Fruit fly (Drosophila melanogaster) Kc167 (cell line): ENCODE results near the gene CG32452.
"Not testable (repeated sequence)": the region's sequence is repeated elsewhere in the genome, so short reads cannot be mapped to it uniquely, and the experiment has no call there.

ENCODE experiments used
- Myc ChIP-seq: fragments of >200 bp; optimal IDR thresholded peaks from 2 replicates; lab custom pipeline; 2017; ENCODE audit warnings: missing external identifiers
- Sin3A ChIP-seq: fragments of >200 bp; optimal IDR thresholded peaks from 2 replicates; lab custom pipeline; 2018; ENCODE audit warnings: missing external identifiers
- h ChIP-seq: fragments of >200 bp; optimal IDR thresholded peaks from 3 replicates; lab custom pipeline; 2018; ENCODE audit warnings: missing external identifiers
- insv ChIP-seq: fragments of >200 bp; optimal IDR thresholded peaks from 3 replicates; lab custom pipeline; 2018; ENCODE audit warnings: missing external identifiers
- psq ChIP-seq: fragments of >200 bp; optimal IDR thresholded peaks from 2 replicates; lab custom pipeline; 2017; ENCODE audit warnings: missing external identifiers
- ttk ChIP-seq: sonication (Bioruptor generic); optimal IDR thresholded peaks from 2 replicates; lab custom pipeline; 2017; ENCODE audit warnings: missing external identifiers

The CG32452 gene

DNA sequence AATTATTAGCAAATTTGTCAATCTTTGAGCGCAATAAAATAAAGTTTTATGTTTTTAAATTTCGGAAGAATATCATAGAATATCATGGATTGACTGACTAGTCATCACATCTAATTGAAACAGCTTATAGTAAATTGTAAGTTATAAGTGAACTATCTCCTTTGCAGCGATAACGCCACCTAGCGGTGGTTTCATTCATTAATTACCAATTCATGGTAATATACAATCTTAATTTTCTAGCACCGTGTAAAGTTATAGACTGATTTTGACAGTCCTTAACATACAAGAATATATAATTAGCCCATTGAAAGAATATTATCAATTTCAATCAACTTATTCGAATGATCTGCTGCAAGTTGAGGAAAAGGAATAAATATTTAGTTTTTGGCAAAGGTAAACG is 3.9 kb upstream of the CG32452 start:
- TF ChIP-seq ttk (lab: Kevin White, UChicago) (no peak), insv (lab: Kevin White, UChicago) (no peak), h (lab: Kevin White, UChicago) (no peak), Myc (lab: Kevin White, UChicago) (no peak), psq (lab: Kevin White, UChicago) (no peak), Sin3A (lab: Kevin White, UChicago) (no peak)

DNA sequence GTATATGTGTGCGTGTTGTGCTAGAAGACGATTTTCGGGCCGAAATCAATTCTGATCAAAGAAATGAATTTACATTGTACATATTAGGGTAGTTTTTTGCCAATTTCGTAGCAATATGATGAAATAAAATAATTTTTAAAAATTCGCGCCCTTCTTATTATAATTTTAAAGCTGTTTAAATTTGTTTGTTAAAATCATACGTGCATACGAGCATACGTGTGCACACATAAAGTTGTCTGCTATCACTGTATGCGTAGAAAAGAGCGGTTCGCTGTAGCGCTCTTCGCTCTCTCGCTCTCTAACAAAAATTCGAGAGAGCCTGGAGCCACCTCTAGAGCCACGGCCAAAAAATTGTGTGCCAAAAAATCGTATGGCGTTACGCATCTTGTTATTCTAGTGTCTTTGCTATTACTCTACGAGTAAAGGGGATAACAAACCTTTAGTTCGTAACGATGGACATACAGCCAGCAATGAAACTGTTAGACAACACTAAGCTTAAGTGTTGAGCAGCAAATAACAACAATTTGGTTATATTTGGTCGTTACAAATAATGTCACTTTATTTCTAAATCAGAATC is 3.3 kb downstream of the CG32452 start, which contains the start of gene mael:
Gene mael, plus strand, starts transcription at position 510 of the 577 bp plus-strand sequence.
- not testable (repeated sequence) for TF ChIP-seq h, psq, Myc (lab: Kevin White, UChicago)

DNA sequence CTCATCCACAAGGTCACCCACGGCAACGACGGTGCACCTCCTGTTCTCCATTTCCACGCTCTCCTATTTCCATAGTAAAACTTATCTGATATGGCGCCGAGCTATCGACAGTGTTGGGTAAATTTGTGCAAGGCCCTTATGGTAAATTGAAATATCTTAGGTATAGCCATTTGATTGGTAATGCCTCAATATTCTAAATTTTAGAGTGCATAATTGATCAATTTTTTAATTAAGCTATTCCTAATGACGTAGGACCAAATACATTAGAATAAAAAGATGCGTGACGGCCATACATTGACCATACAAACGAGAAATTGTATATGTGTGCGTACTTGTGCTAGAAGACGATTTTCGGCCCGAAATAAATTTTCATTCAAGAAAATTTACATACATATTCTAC is 4.5 kb downstream of the CG32452 start, which contains the start of gene CG14451:
Gene CG14451, minus strand, starts transcription at position 101 of the 400 bp plus-strand sequence.
- TF ChIP-seq ttk (lab: Kevin White, UChicago) (no peak), h (lab: Kevin White, UChicago) (no peak), Sin3A (lab: Kevin White, UChicago) (no peak)

DNA sequence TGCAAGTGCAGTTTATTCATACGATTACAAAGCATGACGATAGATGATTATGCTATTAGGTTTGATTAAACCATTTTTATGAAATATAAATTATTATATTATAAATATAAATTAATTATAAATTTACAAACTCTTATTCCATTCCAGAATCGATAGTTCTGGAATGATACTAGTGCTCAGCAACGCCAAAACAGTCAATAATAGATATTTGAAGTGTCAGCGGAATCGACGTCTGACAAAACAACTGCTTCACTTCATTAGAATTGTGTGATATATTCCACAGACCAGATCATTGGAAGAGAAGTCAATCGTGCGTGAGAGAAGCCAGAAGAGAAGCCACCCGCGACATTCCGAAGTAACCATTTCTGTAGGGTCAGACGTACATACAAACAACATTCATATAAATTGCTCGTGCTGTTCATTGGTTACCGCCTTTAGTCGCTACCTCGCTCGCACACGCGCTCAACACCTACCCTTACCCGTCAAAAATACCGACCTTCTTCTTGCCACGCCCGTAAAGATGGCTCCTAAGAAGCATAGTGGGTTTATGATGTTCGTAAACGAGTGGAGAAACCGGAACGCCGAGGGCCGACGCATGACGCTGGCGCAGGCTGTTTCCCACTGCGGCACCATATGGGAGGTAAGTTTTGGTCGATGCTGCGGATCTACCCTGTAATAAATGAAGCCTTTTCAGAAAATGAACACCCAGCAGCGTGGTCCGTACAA is 6.7 kb downstream of the CG32452 start:
- TF ChIP-seq insv (lab: Kevin White, UChicago) (no peak), Myc (lab: Kevin White, UChicago) (no peak), h (lab: Kevin White, UChicago) (no peak), psq (lab: Kevin White, UChicago) (no peak), ttk (lab: Kevin White, UChicago) (no peak), Sin3A (lab: Kevin White, UChicago) (no peak)

DNA sequence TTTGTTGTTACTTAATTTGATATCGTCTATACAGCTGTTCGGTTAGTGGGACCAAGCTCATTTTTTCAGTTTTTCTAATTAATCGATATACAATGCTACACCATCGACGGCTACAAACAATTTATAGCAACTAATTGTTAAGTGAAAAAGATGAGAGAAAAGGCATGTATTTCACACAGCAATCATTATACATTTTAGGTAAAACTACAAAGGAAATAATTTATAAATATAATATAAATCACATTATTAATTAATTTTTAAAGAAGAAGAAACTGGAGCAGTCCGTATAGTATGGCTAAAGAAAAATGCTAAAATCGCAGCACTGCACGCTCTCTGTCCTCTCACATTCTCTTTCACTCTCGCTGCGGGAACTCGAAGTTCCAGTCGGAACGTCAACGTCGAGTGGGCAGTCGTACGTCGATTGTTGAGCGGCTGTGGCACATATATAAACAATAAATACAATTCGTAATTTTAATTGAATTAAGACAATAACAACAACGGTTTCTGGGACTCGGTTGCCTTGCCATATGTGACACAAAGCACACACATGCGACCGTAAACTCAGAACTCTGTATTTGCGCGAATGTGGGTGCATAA is 10.3 kb downstream of the CG32452 start, which contains the start of the genes CG14450 and CG11367:
Gene CG14450, minus strand, starts transcription at position 51 of the 597 bp plus-strand sequence.
Gene CG11367, plus strand, starts transcription at position 373 of the 597 bp plus-strand sequence.
- no peak for TF ChIP-seq insv (lab: Kevin White, UChicago)
- no peak for TF ChIP-seq Sin3A (lab: Kevin White, UChicago)

DNA sequence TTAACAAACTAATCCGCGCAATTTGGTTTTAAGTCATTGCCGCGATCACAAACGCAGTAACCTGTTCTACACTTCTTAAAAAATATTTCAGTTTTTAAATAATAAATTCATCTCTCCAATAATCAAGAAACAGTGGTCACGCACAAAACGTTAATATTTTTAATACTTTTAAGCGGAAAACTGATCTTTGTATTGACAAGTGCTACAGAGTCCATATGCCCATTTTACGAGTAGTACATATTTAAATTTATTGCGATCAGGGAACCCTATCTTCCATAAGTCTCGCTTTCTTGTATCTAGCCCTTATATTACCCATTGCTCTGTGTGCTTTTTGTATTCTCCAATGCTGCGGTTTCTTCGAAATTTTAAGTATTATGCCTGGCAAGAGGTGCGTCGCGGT is 11.9 kb downstream of the CG32452 start, which contains the start of gene CG32454:
Gene CG32454, plus strand, starts transcription at position 301 of the 400 bp plus-strand sequence.
- no peak for TF ChIP-seq h (lab: Kevin White, UChicago)
- no peak for TF ChIP-seq psq (lab: Kevin White, UChicago)
- TF ChIP-seq Sin3A (lab: Kevin White, UChicago), result no peak
- no peak for TF ChIP-seq ttk (lab: Kevin White, UChicago)
- TF ChIP-seq Myc (lab: Kevin White, UChicago), result no peak
- no peak for TF ChIP-seq insv (lab: Kevin White, UChicago)

- TF ChIP-seq h (lab: Kevin White, UChicago) (no peak), psq (lab: Kevin White, UChicago) (no peak)
Observed at dm6 chr3L:22731393-22731792, 13.9 kb downstream of the CG32452 start.

DNA sequence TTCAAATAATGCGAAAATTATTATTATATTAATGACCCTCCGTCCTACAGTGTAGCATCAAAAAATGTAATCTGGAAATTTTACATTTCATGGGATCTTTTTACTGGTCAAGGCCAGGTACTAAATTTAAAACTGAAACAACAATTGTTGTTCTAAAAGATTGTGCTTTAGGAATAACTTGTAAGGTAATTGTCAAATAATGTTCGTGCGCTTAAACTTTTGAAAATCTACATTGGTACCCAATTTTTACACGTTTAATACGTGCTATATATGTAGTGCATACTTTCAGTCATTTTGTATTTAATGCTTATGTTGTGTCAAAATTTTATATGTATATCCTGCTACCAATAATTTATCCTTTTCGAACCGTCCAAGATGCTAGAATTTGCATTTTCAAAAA is 16.1 kb downstream of the CG32452 start:
- TF ChIP-seq psq (lab: Kevin White, UChicago) (no peak), Myc (lab: Kevin White, UChicago) (no peak), insv (lab: Kevin White, UChicago) (no peak), h (lab: Kevin White, UChicago) (no peak), ttk (lab: Kevin White, UChicago) (no peak), Sin3A (lab: Kevin White, UChicago) (no peak)

dm6 chr3L:22737732-22738611 is 20.4 kb downstream of the CG32452 start, which contains the start of gene CG11241:
Gene CG11241 (minus strand): TSS chr3L:22738420.
- TF ChIP-seq Myc (lab: Kevin White, UChicago) (no peak), h (lab: Kevin White, UChicago) (no peak), ttk (lab: Kevin White, UChicago) (no peak), Sin3A (lab: Kevin White, UChicago) (no peak), insv (lab: Kevin White, UChicago) (no peak), psq (lab: Kevin White, UChicago) (no peak)

- TF ChIP-seq insv (lab: Kevin White, UChicago), result no peak
- no peak for TF ChIP-seq psq (lab: Kevin White, UChicago)
- no peak for TF ChIP-seq Sin3A (lab: Kevin White, UChicago)
- no peak for TF ChIP-seq ttk (lab: Kevin White, UChicago)
- no peak for TF ChIP-seq h (lab: Kevin White, UChicago)
- no peak for TF ChIP-seq Myc (lab: Kevin White, UChicago)
Observed at dm6 chr3L:22741389-22742120, 24.0 kb downstream of the CG32452 start, which contains the start of gene CG7369. Gene CG7369 (plus strand): TSS chr3L:22741793.
